Worm (Caenorhabditis elegans): Measurements from ENCODE around the gene npr-7.

Gene npr-7

ce11 chrX:9274574-9274973, 44.4 kb downstream of the npr-7 start, which contains the start of gene B0416.10:
B0416.10 (minus strand) TSS chrX:9274674.
- TF ChIP-seq Y53G8AR.9 (GFP tag; conservative IDR thresholded peaks at IDR 0.05) (no peak), hlh-12 (tag; optimal IDR thresholded peaks at IDR 0.05) (no peak), egl-44 (GFP tag; IDR thresholded peaks at IDR 0.05) (no peak), T26A5.8 (tag; optimal IDR thresholded peaks at IDR 0.05) (no peak), hrde-1 (tag; optimal IDR thresholded peaks at IDR 0.05; ENCODE audit: borderline replicate concordance) (no peak), dpff-1 (tag; optimal IDR thresholded peaks at IDR 0.05) (no peak), cebp-1 (GFP tag; IDR thresholded peaks at IDR 0.05) (no peak), cebp-1 (tag; optimal IDR thresholded peaks at IDR 0.05) (no peak), pbrm-1 (GFP tag; IDR thresholded peaks at IDR 0.05) (no peak), Y67H2A.10 (GFP tag; conservative IDR thresholded peaks at IDR 0.05) (no peak), F33H1.4 (GFP tag; IDR thresholded peaks at IDR 0.05) (no peak), nhr-90 (tag; optimal IDR thresholded peaks at IDR 0.05) (no peak), madf-6 (GFP tag; IDR thresholded peaks at IDR 0.05) (no peak), K12H6.12 (tag; optimal IDR thresholded peaks at IDR 0.05) (no peak)

- TF ChIP-seq madf-10 (tag; optimal IDR thresholded peaks at IDR 0.05) (no peak), F22D6.2 (tag; optimal IDR thresholded peaks at IDR 0.05) (no peak), hmg-1.2 (GFP tag; IDR thresholded peaks at IDR 0.05) (peak; percentile 30; the same call in 1 of the 2 replicates), ZK185.1 (tag; optimal IDR thresholded peaks at IDR 0.05; ENCODE audit: poor library complexity, severe bottlenecking) (peak; percentile 8), let-607 (tag; optimal IDR thresholded peaks at IDR 0.05) (peak; percentile 65 to 84), ceh-27 (GFP tag; optimal IDR thresholded peaks at IDR 0.05) (no peak), ekl-4 (GFP tag; IDR thresholded peaks at IDR 0.05) (no peak), mel-28 (tag; optimal IDR thresholded peaks at IDR 0.05; ENCODE audit: borderline replicate concordance) (no peak), attf-5 (GFP tag; optimal IDR thresholded peaks at IDR 0.05) (peak; percentile 22), ceh-100 (GFP tag; IDR thresholded peaks at IDR 0.05) (no peak), lin-54 (GFP tag; optimal IDR thresholded peaks at IDR 0.05) (no peak), Y53G8AR.9 (GFP tag; conservative IDR thresholded peaks at IDR 0.05) (no peak), lir-1 (GFP tag; conservative IDR thresholded peaks at IDR 0.05) (no peak), nfyb-1 (GFP tag; IDR thresholded peaks at IDR 0.05) (0 out of 2 replicates have a peak, but pooled peaks have one; percentile 17), ets-4 (GFP tag; optimal IDR thresholded peaks at IDR 0.05) (peak; percentile 51), ztf-26 (tag; optimal IDR thresholded peaks at IDR 0.05) (peak; percentile 14), F49E8.2 (tag; optimal IDR thresholded peaks at IDR 0.05; ENCODE audit: insufficient read depth) (no peak), atf-7 (tag; optimal IDR thresholded peaks at IDR 0.05) (peak; percentile 47), nhr-80 (tag; optimal IDR thresholded peaks at IDR 0.05) (peak; percentile 95), ztf-22 (GFP tag; optimal IDR thresholded peaks at IDR 0.05) (peak; percentile 1), ztf-6 (GFP tag; IDR thresholded peaks at IDR 0.05) (no peak)
Observed at ce11 chrX:9271886-9272285, 47.1 kb downstream of the npr-7 start.

ce11 chrX:9270753-9271152, 48.2 kb downstream of the npr-7 start, which contains the start of gene B0416.5:
B0416.5 (minus strand) TSS chrX:9270853.
- TF ChIP-seq ceh-91 (GFP tag; IDR thresholded peaks at IDR 0.05) (no peak), F23B12.7 (tag; optimal IDR thresholded peaks at IDR 0.05; ENCODE audit: insufficient read depth) (no peak), ets-4 (GFP tag; optimal IDR thresholded peaks at IDR 0.05) (no peak), F49E8.2 (tag; optimal IDR thresholded peaks at IDR 0.05; ENCODE audit: insufficient read depth) (no peak), zfh-2 (GFP tag; conservative IDR thresholded peaks at IDR 0.05) (no peak), C17E4.6 (GFP tag; IDR thresholded peaks at IDR 0.05) (no peak), F57A8.1 (GFP tag; optimal IDR thresholded peaks at IDR 0.05) (no peak), nhr-80 (tag; optimal IDR thresholded peaks at IDR 0.05) (no peak), rpc-1 (optimal IDR thresholded peaks at IDR 0.05) (no peak), rpc-1 (tag; optimal IDR thresholded peaks at IDR 0.05) (no peak), nfya-1 (tag; optimal IDR thresholded peaks at IDR 0.05; ENCODE audit: borderline replicate concordance, insufficient read depth) (no peak), ztf-22 (GFP tag; optimal IDR thresholded peaks at IDR 0.05) (no peak), hsf-1 (GFP tag; IDR thresholded peaks at IDR 0.05) (no peak), cebp-2 (GFP tag; IDR thresholded peaks at IDR 0.05) (no peak)

Measured in whole organism, young adult.